Fruit fly (Drosophila melanogaster): ENCODE results near the gene Phyhd1.

DNA sequence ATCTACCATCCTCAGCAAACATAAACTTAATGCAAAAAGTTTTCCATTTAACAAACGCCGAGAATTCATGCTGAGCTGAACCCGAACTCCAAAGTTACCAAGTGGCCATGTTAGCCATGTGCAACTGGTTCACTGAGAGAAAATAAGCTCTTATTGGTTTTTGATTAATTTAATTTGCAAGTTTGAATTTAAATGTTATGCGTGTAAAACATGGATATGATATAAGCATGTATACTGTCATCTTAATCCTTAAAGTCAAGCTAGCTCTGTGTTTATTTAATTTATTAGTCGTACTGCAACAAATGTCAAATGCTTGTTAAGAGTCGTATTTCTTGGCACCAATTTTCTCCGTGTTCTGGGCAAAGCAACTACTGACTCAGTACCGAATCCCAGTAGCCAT, 26.1 kb downstream of the Phyhd1 start:
- TF ChIP-seq CTCF (optimal IDR thresholded peaks at IDR 0.05) (no peak), CG8478 (optimal IDR thresholded peaks at IDR 0.05) (no peak)

Measured in S2 (cell line).